Fruit fly (Drosophila melanogaster) Kc167 (cell line): ENCODE measurements around the gene CG8128.

Experiments used
- h ChIP-seq: fragments of >200 bp; optimal IDR thresholded peaks from 3 replicates; lab custom pipeline; 2018; ENCODE audit warnings: missing external identifiers
- ttk ChIP-seq: sonication (Bioruptor generic); optimal IDR thresholded peaks from 2 replicates; lab custom pipeline; 2017; ENCODE audit warnings: missing external identifiers

dm6 chrX:15649507-15649906 lies 47.8 kb upstream of the CG8128 start:
- no peak for TF ChIP-seq ttk (lab: Kevin White, UChicago)
- no peak for TF ChIP-seq h (lab: Kevin White, UChicago)
